Worm (Caenorhabditis elegans) whole organism, young adult: ENCODE measurements around the gene F35F11.2.

Experiments used
- B0336.3 ChIP-seq: fragments of 200-800 bp; sonication (Bioruptor generic); IDR thresholded peaks from 2 replicates; pipeline ENCODE4 v1.3.6; 2022; ENCODE audit warnings: missing genetic modification characterization, missing compliant biosample characterization
- C17E4.6 ChIP-seq: fragments of 200-800 bp; sonication (Bioruptor generic); IDR thresholded peaks from 2 replicates; pipeline ENCODE4 v1.3.6; 2022; ENCODE audit warnings: missing genetic modification reagents, missing genetic modification characterization, missing compliant biosample characterization
- D2030.7 ChIP-seq: fragments of 200-800 bp; sonication (Bioruptor generic); IDR thresholded peaks from 2 replicates; pipeline ENCODE4 v1.3.6; 2022; ENCODE audit warnings: missing genetic modification reagents, missing genetic modification characterization, missing compliant biosample characterization
- F33H1.4 ChIP-seq: fragments of 200-800 bp; sonication (Bioruptor generic); IDR thresholded peaks from 2 replicates; pipeline ENCODE4 v1.3.6; 2022; ENCODE audit warnings: missing genetic modification reagents, missing genetic modification characterization, missing compliant biosample characterization
- F39B2.1 ChIP-seq: fragments of 200-800 bp; sonication (Bioruptor generic); IDR thresholded peaks from 2 replicates; pipeline ENCODE4 v1.3.6; 2022; ENCODE audit warnings: missing genetic modification reagents, missing genetic modification characterization, missing compliant biosample characterization
- F57C9.4 ChIP-seq: sonication (generic microtip); optimal IDR thresholded peaks from 2 replicates; lab custom pipeline; 2017; ENCODE audit warnings: mild to moderate bottlenecking, missing genetic modification characterization, missing compliant biosample characterization
- K11D2.4 ChIP-seq: fragments of 200-800 bp; sonication (Bioruptor generic); IDR thresholded peaks from 2 replicates; pipeline ENCODE4 v1.3.6; 2022; ENCODE audit warnings: missing genetic modification reagents, missing genetic modification characterization, missing compliant biosample characterization
- Y56A3A.18 ChIP-seq: fragments of 200-800 bp; sonication (Bioruptor generic); IDR thresholded peaks from 2 replicates; pipeline ENCODE4 v1.3.6; 2022; ENCODE audit warnings: missing genetic modification reagents, missing genetic modification characterization, missing compliant biosample characterization
- Y67H2A.10 ChIP-seq: fragments of 200-800 bp; sonication (Bioruptor generic); conservative IDR thresholded peaks from 2 replicates; pipeline ENCODE4 v1.3.6; 2022; ENCODE audit warnings: missing genetic modification reagents, missing genetic modification characterization, missing compliant biosample characterization
- aptf-3 ChIP-seq: fragments of 200-800 bp; sonication (Bioruptor generic); IDR thresholded peaks from 2 replicates; pipeline ENCODE4 v1.3.6; 2022; ENCODE audit warnings: missing genetic modification characterization, missing compliant biosample characterization
- athp-1 ChIP-seq: sonication (generic microtip); optimal IDR thresholded peaks from 2 replicates; lab custom pipeline; 2017; ENCODE audit warnings: mild to moderate bottlenecking, missing genetic modification characterization, missing compliant biosample characterization
- attf-5 ChIP-seq: fragments of 200-800 bp; sonication (Bioruptor generic); optimal IDR thresholded peaks from 2 replicates; lab custom pipeline; 2018; ENCODE audit warnings: mild to moderate bottlenecking, missing genetic modification characterization, missing compliant biosample characterization
- attf-6 ChIP-seq: fragments of 200-800 bp; sonication (Bioruptor generic); IDR thresholded peaks from 2 replicates; pipeline ENCODE4 v1.3.6; 2022; ENCODE audit warnings: missing genetic modification reagents, missing genetic modification characterization, missing compliant biosample characterization
- ccch-3 ChIP-seq: fragments of 200-800 bp; sonication (Bioruptor generic); optimal IDR thresholded peaks from 2 replicates; lab custom pipeline; 2018; ENCODE audit warnings: mild to moderate bottlenecking, missing genetic modification characterization, missing compliant biosample characterization
- ceh-100 ChIP-seq: fragments of 200-800 bp; sonication (Bioruptor generic); IDR thresholded peaks from 2 replicates; pipeline ENCODE4 v1.3.6; 2022; ENCODE audit warnings: missing genetic modification reagents, missing genetic modification characterization, missing compliant biosample characterization
- ceh-79 ChIP-seq: sonication (generic microtip); optimal IDR thresholded peaks from 2 replicates; lab custom pipeline; 2017; ENCODE audit warnings: mild to moderate bottlenecking, missing genetic modification characterization, missing compliant biosample characterization
- ceh-91 ChIP-seq: fragments of 200-800 bp; sonication (Bioruptor generic); IDR thresholded peaks from 2 replicates; pipeline ENCODE4 v1.3.6; 2022; ENCODE audit warnings: missing genetic modification reagents, missing genetic modification characterization, missing compliant biosample characterization
- dox-1 ChIP-seq: fragments of 200-800 bp; sonication (Bioruptor generic); IDR thresholded peaks from 2 replicates; pipeline ENCODE4 v1.3.6; 2022; ENCODE audit warnings: missing genetic modification reagents, missing genetic modification characterization, missing compliant biosample characterization
- efl-1 ChIP-seq: fragments of 150-350 bp; optimal IDR thresholded peaks from 2 replicates; lab custom pipeline; 2014; ENCODE audit warnings: missing biosample characterization, missing genetic modification reagents, missing genetic modification characterization
- egl-18 ChIP-seq: fragments of 200-800 bp; sonication (Bioruptor generic); IDR thresholded peaks from 2 replicates; pipeline ENCODE4 v1.3.6; 2022; ENCODE audit warnings: missing genetic modification reagents, missing genetic modification characterization, missing compliant biosample characterization
- egl-44 ChIP-seq: fragments of 200-800 bp; sonication (Bioruptor generic); IDR thresholded peaks from 2 replicates; pipeline ENCODE4 v1.3.6; 2022; ENCODE audit warnings: missing genetic modification reagents, missing genetic modification characterization, missing compliant biosample characterization
- egrh-3 ChIP-seq: fragments of 200-800 bp; sonication (Bioruptor generic); IDR thresholded peaks from 2 replicates; pipeline ENCODE4 v1.3.6; 2022; ENCODE audit warnings: missing genetic modification reagents, missing genetic modification characterization, missing compliant biosample characterization
- ets-4 ChIP-seq: fragments of 200-800 bp; sonication (Bioruptor generic); optimal IDR thresholded peaks from 2 replicates; lab custom pipeline; 2018; ENCODE audit warnings: mild to moderate bottlenecking, missing genetic modification characterization, missing compliant biosample characterization
- hlh-26 ChIP-seq: fragments of 200-800 bp; sonication (Bioruptor generic); conservative IDR thresholded peaks from 2 replicates; pipeline ENCODE4 v1.3.6; 2022; ENCODE audit warnings: missing genetic modification reagents, missing genetic modification characterization, missing compliant biosample characterization
- hmg-1.2 ChIP-seq: fragments of 200-800 bp; sonication (Bioruptor generic); IDR thresholded peaks from 2 replicates; pipeline ENCODE4 v1.3.6; 2022; ENCODE audit warnings: missing genetic modification reagents, missing genetic modification characterization, missing compliant biosample characterization
- hmg-20 ChIP-seq: fragments of 200-800 bp; sonication (Bioruptor generic); IDR thresholded peaks from 2 replicates; pipeline ENCODE4 v1.3.6; 2022; ENCODE audit warnings: missing genetic modification reagents, missing genetic modification characterization, missing compliant biosample characterization
- madf-10 ChIP-seq: sonication (generic microtip); optimal IDR thresholded peaks from 2 replicates; lab custom pipeline; 2016; ENCODE audit warnings: mild to moderate bottlenecking, missing genetic modification characterization, missing compliant biosample characterization
- madf-3 ChIP-seq: fragments of 200-800 bp; sonication (Bioruptor generic); IDR thresholded peaks from 2 replicates; pipeline ENCODE4 v1.3.6; 2022; ENCODE audit warnings: missing genetic modification reagents, missing genetic modification characterization, missing compliant biosample characterization
- mcd-1 ChIP-seq: fragments of 200-800 bp; sonication (Bioruptor generic); IDR thresholded peaks from 2 replicates; pipeline ENCODE4 v1.3.6; 2022; ENCODE audit warnings: missing genetic modification reagents, missing genetic modification characterization, missing compliant biosample characterization
- nfya-2 ChIP-seq: fragments of 200-800 bp; sonication (Bioruptor generic); IDR thresholded peaks from 2 replicates; pipeline ENCODE4 v1.3.6; 2022; ENCODE audit warnings: missing genetic modification reagents, missing genetic modification characterization, missing compliant biosample characterization
- nfyb-1 ChIP-seq: fragments of 200-800 bp; sonication (Bioruptor generic); IDR thresholded peaks from 2 replicates; pipeline ENCODE4 v1.3.6; 2022; ENCODE audit warnings: missing genetic modification reagents, missing genetic modification characterization, missing compliant biosample characterization
- nhr-27 ChIP-seq: fragments of 200-800 bp; sonication (Bioruptor generic); optimal IDR thresholded peaks from 2 replicates; lab custom pipeline; 2018; ENCODE audit warnings: mild to moderate bottlenecking, missing genetic modification characterization, moderate library complexity, missing compliant biosample characterization
- nhr-90 ChIP-seq: sonication (generic microtip); optimal IDR thresholded peaks from 2 replicates; lab custom pipeline; 2016; ENCODE audit warnings: missing genotype, mild to moderate bottlenecking, missing genetic modification characterization, missing compliant biosample characterization
- pha-4 ChIP-seq: fragments of 150-350 bp; sonication (generic microtip); optimal IDR thresholded peaks from 2 replicates; lab custom pipeline; 2014; ENCODE audit warnings: missing biosample characterization, missing genetic modification reagents, missing genetic modification characterization
- rcor-1 ChIP-seq: fragments of 200-800 bp; sonication (Bioruptor generic); IDR thresholded peaks from 2 replicates; pipeline ENCODE4 v1.3.6; 2022; ENCODE audit warnings: missing genetic modification reagents, missing genetic modification characterization, missing compliant biosample characterization
- rec-8 ChIP-seq, 2 experiments: sonication (generic microtip); optimal IDR thresholded peaks; 2 replicates each; lab custom pipeline; 2016; ENCODE audit warnings: mild to moderate bottlenecking in 2 of 2, missing genetic modification characterization in 2 of 2, missing genetic modification reagents in 2 of 2, missing genotype in 2 of 2, missing biosample characterization in 1 of 2, missing compliant biosample characterization in 1 of 2, moderate library complexity in 1 of 2
- sdz-38 ChIP-seq: sonication (generic microtip); optimal IDR thresholded peaks from 2 replicates; lab custom pipeline; 2016; ENCODE audit warnings: missing genotype, missing genetic modification characterization, missing compliant biosample characterization
- sptf-2 ChIP-seq: fragments of 200-800 bp; sonication (Bioruptor generic); optimal IDR thresholded peaks from 2 replicates; lab custom pipeline; 2018; ENCODE audit warnings: mild to moderate bottlenecking, missing genetic modification characterization, missing compliant biosample characterization
- tbp1 ChIP-seq: fragments of 200-800 bp; sonication (Bioruptor generic); optimal IDR thresholded peaks from 2 replicates; lab custom pipeline; 2018; ENCODE audit warnings: mild to moderate bottlenecking, missing genetic modification characterization, missing compliant biosample characterization
- ztf-25 ChIP-seq: fragments of 200-800 bp; sonication (Bioruptor generic); IDR thresholded peaks from 2 replicates; pipeline ENCODE4 v1.3.6; 2022; ENCODE audit warnings: missing genetic modification reagents, missing genetic modification characterization, missing compliant biosample characterization

Gene F35F11.2

ce11 chrIV:4049398-4049998, 9.4 kb downstream of the F35F11.2 start, which contains the start of gene pcn-1 (continued):
- peak; percentile 84 for TF ChIP-seq attf-6 (GFP tag; lab: Robert Waterston, UW)
- TF ChIP-seq rcor-1: peak; percentile 95
- peak; percentile 93 for TF ChIP-seq K11D2.4
- TF ChIP-seq nhr-27 (tag; lab: Kevin White, UChicago): peak; percentile 2
- peak; percentile 84 for TF ChIP-seq F33H1.4 (GFP tag; lab: Robert Waterston, UW)
- TF ChIP-seq aptf-3 (GFP tag; lab: Robert Waterston, UW): 0 out of 2 replicates have a peak, but pooled peaks have one; percentile 36
- TF ChIP-seq madf-10: peak; percentile 86
- peak; percentile 80 for TF ChIP-seq egl-18 (GFP tag; lab: Robert Waterston, UW)
- no peak for TF ChIP-seq sdz-38 (tag; lab: Kevin White, UChicago)
- 0 out of 2 replicates have a peak, but pooled peaks have one; percentile 37 for TF ChIP-seq egl-44 (GFP tag; lab: Robert Waterston, UW)
- TF ChIP-seq madf-3 (GFP tag; lab: Robert Waterston, UW): peak; percentile 96
- peak; percentile 96 for TF ChIP-seq ceh-91 (GFP tag; lab: Robert Waterston, UW)
- peak; percentile 38; the same call in 1 of the 2 replicates for TF ChIP-seq egrh-3

- no peak for TF ChIP-seq nhr-90 (tag; lab: Kevin White, UChicago)
- no peak for TF ChIP-seq pha-4
- TF ChIP-seq rcor-1: no peak
- TF ChIP-seq efl-1 (GFP tag; lab: Kevin White, UChicago): no peak
- no peak for TF ChIP-seq rec-8 (tag; optimal IDR thresholded peaks at IDR 0.05; lab: Kevin White, UChicago)
- no peak for TF ChIP-seq sdz-38 (tag; lab: Kevin White, UChicago)
- TF ChIP-seq mcd-1 (GFP tag; lab: Robert Waterston, UW): no peak
- no peak for TF ChIP-seq sptf-2 (GFP tag; lab: Kevin White, UChicago)
- no peak for TF ChIP-seq attf-5
- no peak for TF ChIP-seq tbp1
- TF ChIP-seq F57C9.4: no peak
- TF ChIP-seq hmg-1.2: no peak
- TF ChIP-seq hmg-20 (GFP tag; lab: Robert Waterston, UW): no peak
- no peak for TF ChIP-seq athp-1
- TF ChIP-seq Y67H2A.10 (GFP tag; lab: Robert Waterston, UW): no peak
- no peak for TF ChIP-seq hlh-26 (GFP tag; lab: Robert Waterston, UW)
- no peak for TF ChIP-seq D2030.7 (GFP tag; lab: Robert Waterston, UW)
- TF ChIP-seq ceh-79 (tag; lab: Kevin White, UChicago): no peak
- no peak for TF ChIP-seq ets-4 (GFP tag; lab: Kevin White, UChicago)
These were observed 11.5 kb downstream of the F35F11.2 start, which contains the start of gene wrt-5 for ce11 chrIV:4051539-4051938. Gene wrt-5 (minus strand): TSS chrIV:4051639.

- TF ChIP-seq D2030.7 (GFP tag; lab: Robert Waterston, UW): no peak
- TF ChIP-seq ccch-3 (GFP tag; lab: Kevin White, UChicago): no peak
- no peak for TF ChIP-seq Y56A3A.18 (GFP tag; lab: Robert Waterston, UW)
- no peak for TF ChIP-seq B0336.3 (GFP tag; lab: Robert Waterston, UW)
- no peak for TF ChIP-seq C17E4.6 (GFP tag; lab: Robert Waterston, UW)
- TF ChIP-seq F39B2.1 (GFP tag; lab: Robert Waterston, UW): no peak
- no peak for TF ChIP-seq attf-6 (GFP tag; lab: Robert Waterston, UW)
- TF ChIP-seq nfya-2: no peak
- no peak for TF ChIP-seq nfyb-1 (GFP tag; lab: Robert Waterston, UW)
- no peak for TF ChIP-seq rec-8 (tag; optimal IDR thresholded peaks at IDR 0.05; lab: Kevin White, UChicago)
- no peak for TF ChIP-seq dox-1
- TF ChIP-seq hmg-1.2: no peak
- no peak for TF ChIP-seq ceh-100 (GFP tag; lab: Robert Waterston, UW)
- TF ChIP-seq madf-10: no peak
- TF ChIP-seq ztf-25 (GFP tag; lab: Robert Waterston, UW): no peak
- no peak for TF ChIP-seq egl-44 (GFP tag; lab: Robert Waterston, UW)
These were observed 12.2 kb downstream of the F35F11.2 start for ce11 chrIV:4052274-4052673.
